Fruit fly (Drosophila melanogaster): ENCODE results near the gene CG7778.

CG7778 gene

dm6 chr2L:8398721-8399120, 52.3 kb downstream of the CG7778 start, which contains the start of gene CG13386:
CG13386 (plus strand) TSS chr2L:8399021.
- TF ChIP-seq CG16779 (tag; optimal IDR thresholded peaks at IDR 0.05) (no peak), CG9139 (GFP tag; optimal IDR thresholded peaks at IDR 0.05) (no peak), acj6 (GFP tag; optimal IDR thresholded peaks at IDR 0.05) (no peak), dac (GFP tag; optimal IDR thresholded peaks at IDR 0.05) (no peak)

- TF ChIP-seq vri (GFP tag; optimal IDR thresholded peaks at IDR 0.05): peak; percentile 87
- TF ChIP-seq eg (GFP tag; IDR thresholded peaks at IDR 0.05): no peak
Observed at dm6 chr2L:8399863-8400598, 53.6 kb downstream of the CG7778 start, which contains the start of gene CG31898. CG31898 (plus strand) TSS chr2L:8400421.

All from whole organism, prepupa.